Worm (Caenorhabditis elegans): ENCODE results near the gene C40H1.8.

DNA sequence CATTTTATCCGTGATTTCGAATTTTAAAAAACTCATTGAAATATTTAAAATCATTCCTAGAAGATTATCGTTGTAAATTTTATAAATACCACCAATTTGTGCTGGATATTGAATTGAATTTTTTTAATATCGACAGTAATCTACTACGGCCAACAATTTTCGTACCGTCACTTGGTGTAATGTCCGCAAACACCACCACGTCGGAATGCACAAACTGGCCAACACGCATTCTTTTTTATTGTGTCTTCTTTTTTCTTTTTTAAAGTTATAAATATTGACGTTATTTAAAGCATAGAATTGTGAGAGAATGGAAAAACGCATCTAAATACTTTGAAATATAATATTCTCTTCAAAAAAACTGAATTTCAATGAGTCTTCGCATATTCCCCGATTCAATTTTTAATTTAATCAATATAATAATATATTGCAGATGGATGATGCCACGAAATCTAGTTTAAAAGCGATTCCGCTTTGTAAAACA lies 16.6 kb downstream of the C40H1.8 start, which contains the start of gene ufc-1:
- TF ChIP-seq unc-39 (tag; optimal IDR thresholded peaks at IDR 0.05) (no peak), nhr-28 (tag; optimal IDR thresholded peaks at IDR 0.05) (no peak), R02D3.7 (tag; optimal IDR thresholded peaks at IDR 0.05) (no peak), nhr-77 (tag; optimal IDR thresholded peaks at IDR 0.05) (no peak), fos-1 (tag; optimal IDR thresholded peaks at IDR 0.05) (no peak), lin-15B (tag; optimal IDR thresholded peaks at IDR 0.05) (no peak), fkh-2 (tag; optimal IDR thresholded peaks at IDR 0.05) (no peak), unc-62 (GFP tag; optimal IDR thresholded peaks at IDR 0.05) (no peak), pqm-1 (tag; optimal IDR thresholded peaks at IDR 0.05) (no peak), daf-12 (tag; optimal IDR thresholded peaks at IDR 0.05) (no peak), ceh-16 (tag; optimal IDR thresholded peaks at IDR 0.05) (no peak), nhr-25 (tag; optimal IDR thresholded peaks at IDR 0.05) (no peak)
